Worm (Caenorhabditis elegans): ENCODE results near the gene F28C6.8.
A peak's percentile ranks its signal among the peaks of the same experiment; 100 is the strongest.

Gene F28C6.8

ce11 chrII:8583035-8583434 lies 23.6 kb upstream of the F28C6.8 start:
- TF ChIP-seq W03F9.2 (tag; optimal IDR thresholded peaks at IDR 0.05) (no peak), dao-5 (tag; optimal IDR thresholded peaks at IDR 0.05) (no peak), him-1 (tag; optimal IDR thresholded peaks at IDR 0.05) (no peak)

ce11 chrII:8585036-8585627 lies 21.5 kb upstream of the F28C6.8 start, which contains the start of gene F54C9.11:
F54C9.11 (minus strand) TSS chrII:8585086.
- no peak for TF ChIP-seq him-1 (tag; optimal IDR thresholded peaks at IDR 0.05)
- no peak for TF ChIP-seq dao-5 (tag; optimal IDR thresholded peaks at IDR 0.05)
- TF ChIP-seq W03F9.2 (tag; optimal IDR thresholded peaks at IDR 0.05): no peak

- TF ChIP-seq dao-5 (tag; optimal IDR thresholded peaks at IDR 0.05): no peak
- TF ChIP-seq him-1 (tag; optimal IDR thresholded peaks at IDR 0.05): no peak
- TF ChIP-seq W03F9.2 (tag; optimal IDR thresholded peaks at IDR 0.05): no peak
These were observed 20.7 kb upstream of the F28C6.8 start for ce11 chrII:8585921-8586320.

- no peak for TF ChIP-seq dao-5 (tag; optimal IDR thresholded peaks at IDR 0.05)
- TF ChIP-seq him-1 (tag; optimal IDR thresholded peaks at IDR 0.05): no peak
- no peak for TF ChIP-seq W03F9.2 (tag; optimal IDR thresholded peaks at IDR 0.05)
These were observed 18.9 kb upstream of the F28C6.8 start for ce11 chrII:8587660-8588230.

ce11 chrII:8588442-8588841 lies 18.2 kb upstream of the F28C6.8 start:
- TF ChIP-seq dao-5 (tag; optimal IDR thresholded peaks at IDR 0.05) (no peak), him-1 (tag; optimal IDR thresholded peaks at IDR 0.05) (no peak), W03F9.2 (tag; optimal IDR thresholded peaks at IDR 0.05) (no peak)

ce11 chrII:8589227-8589626 lies 17.4 kb upstream of the F28C6.8 start:
- no peak for TF ChIP-seq him-1 (tag; optimal IDR thresholded peaks at IDR 0.05)
- TF ChIP-seq dao-5 (tag; optimal IDR thresholded peaks at IDR 0.05): no peak
- no peak for TF ChIP-seq W03F9.2 (tag; optimal IDR thresholded peaks at IDR 0.05)

ce11 chrII:8590684-8591083 lies 16.0 kb upstream of the F28C6.8 start, which contains the start of gene aptf-4:
aptf-4 (plus strand) TSS chrII:8590984.
- TF ChIP-seq him-1 (tag; optimal IDR thresholded peaks at IDR 0.05): no peak
- TF ChIP-seq W03F9.2 (tag; optimal IDR thresholded peaks at IDR 0.05): no peak
- no peak for TF ChIP-seq dao-5 (tag; optimal IDR thresholded peaks at IDR 0.05)

- TF ChIP-seq W03F9.2 (tag; optimal IDR thresholded peaks at IDR 0.05) (no peak), dao-5 (tag; optimal IDR thresholded peaks at IDR 0.05) (no peak), him-1 (tag; optimal IDR thresholded peaks at IDR 0.05) (no peak)
These were observed 12.6 kb upstream of the F28C6.8 start, which contains the start of gene aptf-3 for ce11 chrII:8593840-8594625. aptf-3 (plus strand) TSS chrII:8594190.

ce11 chrII:8599214-8599613 lies 7.4 kb upstream of the F28C6.8 start, which contains the start of gene F28C6.5:
F28C6.5 (plus strand) TSS chrII:8599514.
- no peak for TF ChIP-seq dao-5 (tag; optimal IDR thresholded peaks at IDR 0.05)
- TF ChIP-seq W03F9.2 (tag; optimal IDR thresholded peaks at IDR 0.05): no peak
- TF ChIP-seq him-1 (tag; optimal IDR thresholded peaks at IDR 0.05): no peak

ce11 chrII:8600165-8600564 lies 6.5 kb upstream of the F28C6.8 start, which contains the start of gene pigg-1:
pigg-1 (minus strand) TSS chrII:8600265.
- TF ChIP-seq him-1 (tag; optimal IDR thresholded peaks at IDR 0.05) (no peak), W03F9.2 (tag; optimal IDR thresholded peaks at IDR 0.05) (no peak), dao-5 (tag; optimal IDR thresholded peaks at IDR 0.05) (no peak)

- TF ChIP-seq dao-5 (tag; optimal IDR thresholded peaks at IDR 0.05): no peak
- no peak for TF ChIP-seq W03F9.2 (tag; optimal IDR thresholded peaks at IDR 0.05)
- no peak for TF ChIP-seq him-1 (tag; optimal IDR thresholded peaks at IDR 0.05)
These were observed 4.2 kb upstream of the F28C6.8 start, which contains the start of the genes cpf-1 and rpl-26 for ce11 chrII:8602337-8602944. cpf-1 (minus strand) TSS chrII:8602440. rpl-26 (plus strand) TSS chrII:8602785.

ce11 chrII:8603567-8604359 lies 2.9 kb upstream of the F28C6.8 start, which contains the start of gene suf-1:
suf-1 (plus strand) TSS chrII:8603846.
- peak; percentile 37 for TF ChIP-seq W03F9.2 (tag; optimal IDR thresholded peaks at IDR 0.05)
- TF ChIP-seq dao-5 (tag; optimal IDR thresholded peaks at IDR 0.05): peak; percentile 53
- TF ChIP-seq him-1 (tag; optimal IDR thresholded peaks at IDR 0.05): no peak

- TF ChIP-seq him-1 (tag; optimal IDR thresholded peaks at IDR 0.05) (no peak), W03F9.2 (tag; optimal IDR thresholded peaks at IDR 0.05) (no peak), dao-5 (tag; optimal IDR thresholded peaks at IDR 0.05) (no peak)
These were observed 1.0 kb downstream of the F28C6.8 start, which contains the start of gene F28C6.10 for ce11 chrII:8607662-8608061. F28C6.10 (plus strand) TSS chrII:8607962.

All from whole organism, L4/young adult.